Worm (Caenorhabditis elegans) whole organism, L4/young adult: ENCODE measurements around the gene dhhc-13.

Experiments used
- W03F9.2 ChIP-seq: fragments of 150-350 bp; optimal IDR thresholded peaks from 2 replicates; lab custom pipeline; 2014; ENCODE audit warnings: missing biosample characterization, missing genetic modification characterization
- dao-5 ChIP-seq: sonication (generic microtip); optimal IDR thresholded peaks from 2 replicates; lab custom pipeline; 2016; ENCODE audit warnings: missing genotype, missing genetic modification characterization, moderate library complexity, missing compliant biosample characterization
- him-1 ChIP-seq: sonication (generic microtip); optimal IDR thresholded peaks from 2 replicates; lab custom pipeline; 2016; ENCODE audit warnings: missing genotype, missing genetic modification reagents, missing genetic modification characterization, missing compliant biosample characterization

Gene dhhc-13

DNA sequence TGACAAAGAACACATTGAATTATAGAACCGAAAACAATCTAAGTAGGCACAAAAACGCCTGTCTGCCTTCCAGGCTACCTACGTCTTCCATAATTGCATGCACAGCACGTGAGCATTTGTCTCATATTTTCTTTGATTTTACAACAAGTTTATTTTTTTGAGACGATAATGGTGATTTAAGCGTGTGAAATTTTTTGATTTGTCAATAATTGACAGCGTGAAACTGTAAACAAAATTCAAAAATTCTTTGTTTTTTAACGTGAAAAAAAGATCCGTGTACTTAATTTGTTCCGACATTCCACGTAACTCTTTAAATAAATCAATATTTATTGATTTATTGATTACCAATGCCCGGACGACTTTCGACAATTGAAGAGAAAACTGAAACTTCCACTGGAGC, at the start of gene dhhc-13:
TSS of gene dhhc-13 (plus strand) at position 301 of the 400 bp plus-strand sequence.
- no peak for TF ChIP-seq W03F9.2 (tag; lab: Kevin White, UChicago)
- no peak for TF ChIP-seq dao-5 (tag; lab: Kevin White, UChicago)
- TF ChIP-seq him-1 (tag; lab: Kevin White, UChicago): no peak

DNA sequence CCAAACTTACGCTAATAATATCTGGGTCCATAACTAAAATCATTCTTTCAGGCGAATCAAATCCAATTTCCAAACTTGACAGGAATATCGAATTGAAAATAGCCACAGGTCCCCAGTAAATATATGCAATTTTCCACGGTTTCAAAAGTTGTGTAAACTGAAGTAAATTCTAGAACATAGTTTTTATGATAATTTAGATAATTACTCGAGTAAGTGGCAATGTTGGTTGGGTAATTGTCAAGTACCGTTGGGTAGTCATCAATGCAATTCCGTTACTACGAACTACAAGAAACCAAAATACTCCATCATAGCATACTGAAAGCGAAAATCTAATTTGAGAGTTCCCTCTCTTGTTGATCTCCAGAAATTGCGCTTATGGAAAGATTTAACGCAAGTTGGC, 47.8 kb upstream of the dhhc-13 start:
- TF ChIP-seq him-1 (tag; lab: Kevin White, UChicago) (no peak), dao-5 (tag; lab: Kevin White, UChicago) (no peak), W03F9.2 (tag; lab: Kevin White, UChicago) (no peak)

DNA sequence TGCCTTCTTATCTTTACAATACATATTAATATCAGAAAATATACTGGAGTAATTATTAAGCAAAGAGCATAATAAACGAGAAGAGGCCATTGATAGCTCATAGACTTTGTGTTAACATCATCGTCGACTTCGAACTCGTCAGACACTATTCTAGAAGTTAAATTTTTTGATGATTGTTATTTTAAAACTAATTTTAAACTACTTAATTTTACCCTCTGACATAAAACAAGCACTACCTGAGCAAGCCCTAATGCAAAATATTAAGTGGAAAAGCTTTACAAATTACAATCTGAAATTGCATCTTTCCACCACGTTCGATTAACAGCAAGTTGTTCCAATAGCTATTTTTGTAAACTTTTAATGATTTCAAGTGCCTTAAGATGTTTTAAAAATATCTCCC, 47.1 kb upstream of the dhhc-13 start, which contains the start of gene srv-17:
TSS of gene srv-17 (minus strand) at position 101 of the 400 bp plus-strand sequence.
- TF ChIP-seq him-1 (tag; lab: Kevin White, UChicago) (no peak), dao-5 (tag; lab: Kevin White, UChicago) (no peak), W03F9.2 (tag; lab: Kevin White, UChicago) (no peak)

DNA sequence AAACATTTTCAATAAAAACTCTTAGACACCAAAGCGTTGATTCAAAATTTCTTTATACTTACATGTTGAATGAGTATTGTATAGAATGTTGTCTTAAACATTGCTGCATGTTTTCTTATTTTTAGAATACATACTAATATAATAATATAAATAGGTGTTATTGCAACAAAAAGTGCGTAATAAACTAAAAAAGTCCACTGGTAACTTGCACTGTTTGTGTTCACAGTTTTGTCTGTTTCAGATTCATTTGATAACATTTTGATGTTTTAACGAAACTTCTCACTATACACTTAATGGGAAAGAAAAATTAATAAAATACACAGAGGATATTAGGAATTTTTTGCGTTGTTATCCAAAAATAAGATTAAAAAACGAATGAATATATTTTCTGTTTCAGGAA, 43.3 kb upstream of the dhhc-13 start, which contains the start of gene srv-19:
TSS of gene srv-19 (minus strand) at position 101 of the 400 bp plus-strand sequence.
- no peak for TF ChIP-seq him-1 (tag; lab: Kevin White, UChicago)
- TF ChIP-seq W03F9.2 (tag; lab: Kevin White, UChicago): no peak
- no peak for TF ChIP-seq dao-5 (tag; lab: Kevin White, UChicago)

DNA sequence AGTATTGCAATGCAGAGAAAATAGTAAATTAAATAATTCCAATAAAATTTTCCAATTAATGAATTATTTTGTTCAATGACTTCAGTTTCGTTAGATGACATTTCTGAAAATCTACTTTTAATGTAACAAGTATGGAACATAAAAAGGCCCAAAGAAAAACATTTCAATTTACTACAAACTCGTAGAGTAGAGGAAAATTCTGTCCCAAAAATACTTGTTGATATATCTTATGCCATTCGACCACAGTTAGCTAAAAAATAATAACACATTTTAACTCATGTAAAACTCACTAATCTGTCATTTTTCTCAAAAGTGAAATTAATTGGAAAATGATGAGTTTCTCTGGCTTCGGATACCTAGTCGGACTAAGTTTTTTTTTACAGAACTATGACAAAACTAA, 39.9 kb upstream of the dhhc-13 start, which contains the start of gene srv-21:
TSS of gene srv-21 (minus strand) at position 101 of the 400 bp plus-strand sequence.
- TF ChIP-seq him-1 (tag; lab: Kevin White, UChicago) (no peak), W03F9.2 (tag; lab: Kevin White, UChicago) (no peak), dao-5 (tag; lab: Kevin White, UChicago) (no peak)

DNA sequence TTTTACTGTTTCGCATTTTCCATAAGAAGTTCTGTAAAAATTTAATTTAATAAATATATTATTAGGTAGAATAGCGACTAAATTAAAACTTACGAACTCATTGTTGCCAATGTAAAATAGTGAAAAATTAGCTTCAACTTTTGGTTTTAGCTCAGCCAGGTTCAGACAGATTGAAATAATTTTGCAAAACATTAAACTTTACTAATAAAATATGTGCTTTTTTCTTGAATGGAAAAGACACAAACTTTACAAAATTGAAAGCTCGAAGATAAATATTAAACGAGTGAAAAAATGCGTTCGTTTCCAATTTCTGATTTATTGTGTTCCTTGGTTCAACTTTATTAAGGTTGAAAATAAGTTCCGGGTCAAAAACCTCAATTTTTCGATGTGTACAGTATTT, 37.3 kb upstream of the dhhc-13 start, which contains the start of gene srv-22:
TSS of gene srv-22 (minus strand) at position 101 of the 400 bp plus-strand sequence.
- TF ChIP-seq dao-5 (tag; lab: Kevin White, UChicago) (no peak), W03F9.2 (tag; lab: Kevin White, UChicago) (no peak), him-1 (tag; lab: Kevin White, UChicago) (no peak)

DNA sequence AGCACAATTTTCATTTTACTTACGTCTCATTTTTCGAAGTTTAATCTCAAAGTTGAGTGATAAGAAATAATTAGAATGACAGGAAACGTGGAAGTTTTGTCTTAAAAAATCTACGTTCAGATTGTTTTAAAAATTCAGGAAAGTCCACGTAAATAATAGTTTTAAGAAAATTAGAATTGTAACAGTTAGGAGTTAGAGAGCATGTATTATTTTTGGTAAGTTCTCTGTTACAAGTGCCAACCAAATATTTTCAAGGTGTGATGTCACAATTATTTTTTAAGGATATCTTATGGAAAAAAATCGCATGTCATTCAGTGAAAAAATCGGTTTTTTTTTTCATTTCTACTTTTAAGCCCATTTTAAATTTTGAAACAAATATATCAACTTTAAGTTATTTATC, 32.6 kb upstream of the dhhc-13 start, which contains the start of gene H04M03.11:
TSS of gene H04M03.11 (minus strand) at position 101 of the 400 bp plus-strand sequence.
- TF ChIP-seq him-1 (tag; lab: Kevin White, UChicago): no peak
- TF ChIP-seq W03F9.2 (tag; lab: Kevin White, UChicago): no peak
- TF ChIP-seq dao-5 (tag; lab: Kevin White, UChicago): no peak

DNA sequence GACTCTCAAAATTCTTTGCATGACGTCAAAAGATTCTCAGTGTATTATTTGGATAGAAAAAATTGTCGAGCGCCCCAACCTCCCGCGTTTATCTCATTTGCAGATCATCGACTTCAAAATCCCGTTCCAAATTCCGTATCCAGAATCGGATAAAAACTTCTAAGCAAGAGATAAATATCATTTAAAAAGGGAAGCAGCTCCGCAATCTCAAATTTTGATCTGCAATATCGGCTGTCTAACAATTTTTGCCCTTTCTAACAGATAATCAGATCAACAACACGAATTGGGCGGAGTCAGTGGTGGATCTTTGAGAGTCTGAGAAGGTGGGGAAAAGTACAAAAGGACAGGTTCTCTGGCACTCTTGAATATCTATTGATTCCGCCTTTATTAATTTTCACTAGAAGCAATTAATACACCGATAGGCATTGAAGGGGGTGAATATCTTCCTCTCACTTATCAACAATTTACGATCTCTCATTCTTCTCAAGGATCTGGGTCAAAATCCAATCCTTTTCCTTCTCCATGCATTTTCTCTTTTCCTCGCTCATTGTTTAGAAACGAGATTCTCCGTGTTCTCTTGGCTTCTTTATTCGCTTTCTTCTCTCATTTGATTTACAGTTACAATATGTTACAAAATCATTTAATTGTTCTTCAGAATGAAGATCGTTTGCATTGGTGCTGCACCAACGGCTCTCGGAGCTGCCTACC, 31.8 kb upstream of the dhhc-13 start, which contains the start of gene glf-1:
TSS of gene glf-1 (plus strand) at position 656 of the 708 bp plus-strand sequence.
- TF ChIP-seq dao-5 (tag; lab: Kevin White, UChicago) (no peak), W03F9.2 (tag; lab: Kevin White, UChicago) (no peak), him-1 (tag; lab: Kevin White, UChicago) (no peak)

DNA sequence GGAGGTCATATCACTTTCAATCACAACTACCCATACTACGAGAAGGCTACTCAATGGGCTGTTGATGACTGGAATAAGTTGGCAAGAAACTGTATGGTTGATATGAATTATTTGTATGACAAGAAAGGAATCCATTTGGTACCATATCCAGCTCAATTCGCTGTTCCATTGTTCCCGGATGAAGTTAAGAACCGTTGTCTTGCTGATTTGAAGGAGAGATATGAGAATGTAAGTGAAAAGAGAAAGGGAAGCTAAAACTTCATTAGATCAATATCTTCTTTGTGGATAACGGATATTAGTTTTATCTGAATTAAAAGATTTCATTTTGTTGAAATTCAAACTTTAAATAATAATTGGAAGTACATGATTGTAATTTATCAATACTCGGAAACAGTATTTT, 30.5 kb upstream of the dhhc-13 start:
- no peak for TF ChIP-seq him-1 (tag; lab: Kevin White, UChicago)
- no peak for TF ChIP-seq W03F9.2 (tag; lab: Kevin White, UChicago)
- TF ChIP-seq dao-5 (tag; lab: Kevin White, UChicago): no peak

DNA sequence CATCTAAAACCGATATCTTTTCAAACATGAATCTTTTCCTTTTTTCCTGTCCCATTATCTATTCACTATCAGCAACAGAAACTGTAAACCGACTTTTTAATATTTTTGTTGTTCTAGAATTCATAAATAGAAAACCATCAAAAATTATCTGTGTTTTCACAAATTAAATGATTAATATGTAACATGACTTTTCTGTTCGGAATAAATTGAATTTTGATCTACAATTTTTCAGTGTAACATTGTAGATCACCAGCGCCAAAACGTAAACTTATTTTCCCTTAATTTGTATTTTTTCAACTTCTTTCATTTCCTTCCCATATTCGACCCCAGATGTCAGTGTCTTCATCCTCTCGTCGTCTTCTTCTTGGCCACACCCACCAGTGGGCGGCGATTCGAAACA, 25.9 kb upstream of the dhhc-13 start, which contains the start of gene H04M03.3:
TSS of gene H04M03.3 (plus strand) at position 301 of the 400 bp plus-strand sequence.
- TF ChIP-seq dao-5 (tag; lab: Kevin White, UChicago) (no peak), him-1 (tag; lab: Kevin White, UChicago) (no peak), W03F9.2 (tag; lab: Kevin White, UChicago) (no peak)

DNA sequence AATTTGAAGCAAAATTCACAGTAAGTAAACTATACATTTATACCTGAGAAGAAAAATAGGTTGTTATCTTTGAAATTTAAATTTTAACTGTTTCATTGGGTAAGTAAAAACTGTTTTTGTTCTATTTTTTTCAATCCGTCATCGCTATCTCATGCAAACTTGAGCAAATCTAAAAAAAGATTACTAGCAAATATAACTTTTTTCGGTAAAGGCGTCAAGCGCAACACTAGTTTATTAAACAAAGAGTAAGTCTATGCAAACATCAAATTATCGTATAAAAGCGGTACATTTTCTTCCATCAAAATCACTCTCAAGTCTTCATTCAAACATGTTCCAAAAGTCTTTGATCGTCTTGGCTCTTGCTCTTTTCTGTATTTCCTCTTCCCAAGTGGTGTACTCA, 21.9 kb upstream of the dhhc-13 start, which contains the start of gene nspb-6:
TSS of gene nspb-6 (plus strand) at position 301 of the 400 bp plus-strand sequence.
- TF ChIP-seq dao-5 (tag; lab: Kevin White, UChicago) (no peak), W03F9.2 (tag; lab: Kevin White, UChicago) (no peak), him-1 (tag; lab: Kevin White, UChicago) (no peak)

DNA sequence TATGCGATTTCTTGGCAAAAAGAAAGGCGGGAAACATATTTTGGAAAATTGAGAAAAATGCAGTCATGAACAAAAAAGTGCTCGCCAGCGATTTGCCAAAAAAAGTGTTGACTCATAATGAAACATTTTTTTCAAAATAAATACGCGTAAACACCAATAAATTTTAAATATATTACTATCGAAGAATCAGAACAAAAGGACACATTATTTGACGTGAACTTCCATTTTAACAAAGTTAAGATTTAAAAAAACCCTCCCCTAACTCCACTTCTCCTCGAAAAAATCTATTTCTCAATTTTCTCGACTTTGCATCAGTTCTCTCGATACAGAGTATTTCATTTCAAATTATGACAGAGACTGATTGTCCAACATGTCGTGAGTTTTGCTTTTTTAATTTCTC, 20.8 kb upstream of the dhhc-13 start, which contains the start of gene pck-3:
TSS of gene pck-3 (plus strand) at position 301 of the 400 bp plus-strand sequence.
- no peak for TF ChIP-seq W03F9.2 (tag; lab: Kevin White, UChicago)
- TF ChIP-seq dao-5 (tag; lab: Kevin White, UChicago): no peak
- no peak for TF ChIP-seq him-1 (tag; lab: Kevin White, UChicago)

DNA sequence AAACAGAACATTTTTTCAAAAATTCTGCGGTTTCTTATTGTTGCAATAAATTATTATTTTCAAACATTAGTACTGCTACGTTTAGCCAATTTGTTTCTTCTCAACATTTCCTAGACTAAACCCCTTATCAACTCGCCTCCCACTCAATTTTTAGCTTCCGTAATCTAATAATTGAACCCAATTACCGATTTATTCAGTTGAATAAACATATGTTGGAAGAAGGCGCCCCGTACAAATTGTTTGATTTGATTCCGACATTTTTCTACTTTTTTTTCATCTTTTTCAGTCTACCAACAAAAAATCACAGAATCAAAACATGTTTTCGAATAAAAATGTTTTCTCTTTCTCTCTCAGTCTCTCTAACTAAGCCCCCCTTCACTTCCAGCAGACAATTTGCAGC, 14.4 kb upstream of the dhhc-13 start:
- TF ChIP-seq W03F9.2 (tag; lab: Kevin White, UChicago) (no peak), dao-5 (tag; lab: Kevin White, UChicago) (no peak), him-1 (tag; lab: Kevin White, UChicago) (no peak)
